Fruit fly (Drosophila melanogaster) whole organism, adult: ENCODE measurements around the gene CG12278.

ENCODE experiments used
- CG11617 ChIP-seq: fragments of 200-800 bp; sonication (Bioruptor generic); optimal IDR thresholded peaks from 2 replicates; lab custom pipeline; 2017; ENCODE audit warnings: mild to moderate bottlenecking, missing biosample characterization, missing genetic modification reagents, missing genetic modification characterization
- CG12768 ChIP-seq: fragments of 200-800 bp; sonication (Bioruptor generic); optimal IDR thresholded peaks from 2 replicates; lab custom pipeline; 2017; ENCODE audit warnings: missing biosample characterization, missing genetic modification characterization, mild to moderate bottlenecking, moderate library complexity, missing genetic modification reagents
- CG14711 ChIP-seq: fragments of 200-800 bp; sonication (Bioruptor generic); optimal IDR thresholded peaks from 2 replicates; lab custom pipeline; 2018; ENCODE audit warnings: missing biosample characterization, mild to moderate bottlenecking, missing genetic modification characterization, moderate library complexity
- CG1620 ChIP-seq: fragments of 200-800 bp; sonication (Bioruptor generic); optimal IDR thresholded peaks from 2 replicates; lab custom pipeline; 2016; ENCODE audit warnings: missing biosample characterization, missing genetic modification characterization
- CG33017 ChIP-seq: fragments of 200-800 bp; sonication (Bioruptor generic); optimal IDR thresholded peaks from 2 replicates; lab custom pipeline; 2018; ENCODE audit warnings: missing biosample characterization, mild to moderate bottlenecking, missing genetic modification characterization, moderate library complexity
- CG5204 ChIP-seq: fragments of 200-800 bp; sonication (Bioruptor generic); optimal IDR thresholded peaks from 2 replicates; lab custom pipeline; 2016; ENCODE audit warnings: missing biosample characterization, missing genetic modification characterization
- CG7045 ChIP-seq: fragments of 200-800 bp; sonication (Bioruptor generic); optimal IDR thresholded peaks from 2 replicates; lab custom pipeline; 2017; ENCODE audit warnings: missing biosample characterization, mild to moderate bottlenecking, missing genetic modification characterization
- CG7101 ChIP-seq: fragments of 200-800 bp; sonication (Bioruptor generic); optimal IDR thresholded peaks from 2 replicates; lab custom pipeline; 2018; ENCODE audit warnings: missing biosample characterization, mild to moderate bottlenecking, missing genetic modification characterization, moderate library complexity
- Clk ChIP-seq: fragments of 200-800 bp; sonication (Bioruptor generic); optimal IDR thresholded peaks from 2 replicates; lab custom pipeline; 2017; ENCODE audit warnings: missing biosample characterization, missing genetic modification characterization
- Crg-1 ChIP-seq: fragments of 200-800 bp; sonication (Bioruptor generic); optimal IDR thresholded peaks from 2 replicates; lab custom pipeline; 2016; ENCODE audit warnings: missing biosample characterization, missing genetic modification characterization
- Hr96 ChIP-seq: fragments of 200-800 bp; sonication (Bioruptor generic); optimal IDR thresholded peaks from 2 replicates; lab custom pipeline; 2016; ENCODE audit warnings: missing biosample characterization, missing genetic modification characterization
- Mnt ChIP-seq: fragments of 200-800 bp; sonication (Bioruptor generic); optimal IDR thresholded peaks from 2 replicates; lab custom pipeline; 2016; ENCODE audit warnings: missing biosample characterization, mild to moderate bottlenecking, missing genetic modification characterization
- bab1 ChIP-seq: fragments of 200-800 bp; sonication (Bioruptor generic); optimal IDR thresholded peaks from 3 replicates; lab custom pipeline; 2019; ENCODE audit warnings: missing biosample characterization, mild to moderate bottlenecking, missing genetic modification characterization, moderate library complexity
- cic ChIP-seq: fragments of 200-800 bp; sonication (Bioruptor generic); optimal IDR thresholded peaks from 2 replicates; lab custom pipeline; 2017; ENCODE audit warnings: missing biosample characterization, mild to moderate bottlenecking, missing genetic modification characterization, moderate library complexity
- cnc ChIP-seq, 2 experiments: fragments of >200 bp; optimal IDR thresholded peaks; 2 replicates each; lab custom pipeline; 2017
- kay ChIP-seq: fragments of 200-800 bp; sonication (Bioruptor generic); peaks from one replicate; lab custom pipeline; 2016; ENCODE audit warnings: missing biosample characterization, missing genetic modification characterization, borderline replicate concordance
- ovo ChIP-seq: fragments of 200-800 bp; sonication (Bioruptor generic); optimal IDR thresholded peaks from 2 replicates; lab custom pipeline; 2016; ENCODE audit warnings: missing biosample characterization, missing genetic modification characterization
- pad ChIP-seq: fragments of 200-800 bp; sonication (Bioruptor generic); optimal IDR thresholded peaks from 3 replicates; lab custom pipeline; 2017; ENCODE audit warnings: missing biosample characterization, missing genetic modification characterization, mild to moderate bottlenecking, moderate library complexity, missing genetic modification reagents
- tj ChIP-seq: fragments of 200-800 bp; sonication (Bioruptor generic); optimal IDR thresholded peaks from 3 replicates; lab custom pipeline; 2017; ENCODE audit warnings: missing biosample characterization, mild to moderate bottlenecking, missing genetic modification characterization, moderate library complexity
- toe ChIP-seq: fragments of 200-800 bp; sonication (Bioruptor generic); optimal IDR thresholded peaks from 2 replicates; lab custom pipeline; 2016; ENCODE audit warnings: missing biosample characterization, missing genetic modification characterization

The CG12278 gene

DNA sequence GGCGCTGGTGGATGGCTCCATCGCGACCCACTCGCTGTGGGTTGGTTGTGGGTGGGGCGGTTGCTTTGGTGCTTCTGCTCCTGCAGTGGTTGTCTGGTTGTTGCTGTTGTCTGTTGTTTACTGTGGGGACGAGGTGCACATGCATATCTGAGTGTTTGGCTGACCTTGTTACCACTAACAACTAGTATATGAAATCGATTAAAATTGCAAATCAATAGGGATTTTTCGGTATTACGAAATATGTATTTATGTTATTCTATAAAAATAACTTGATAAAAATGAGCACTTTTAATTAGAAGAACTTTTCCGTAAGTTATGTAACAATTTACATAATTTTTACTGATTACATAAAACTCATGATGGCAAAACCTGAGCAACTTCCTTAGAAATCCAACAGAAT, 1.5 kb upstream of the CG12278 start, which contains the start of gene Dhc93AB:
TSS of gene Dhc93AB (minus strand) at position 101 of the 400 bp plus-strand sequence.
- TF ChIP-seq tj (GFP tag; lab: Kevin White, UChicago) (no peak), Hr96 (GFP tag; lab: Kevin White, UChicago) (no peak), CG7045 (no peak), cic (no peak), CG33017 (no peak), Clk (GFP tag; lab: Kevin White, UChicago) (no peak), CG14711 (no peak), CG12768 (GFP tag; lab: Kevin White, UChicago) (no peak)

DNA sequence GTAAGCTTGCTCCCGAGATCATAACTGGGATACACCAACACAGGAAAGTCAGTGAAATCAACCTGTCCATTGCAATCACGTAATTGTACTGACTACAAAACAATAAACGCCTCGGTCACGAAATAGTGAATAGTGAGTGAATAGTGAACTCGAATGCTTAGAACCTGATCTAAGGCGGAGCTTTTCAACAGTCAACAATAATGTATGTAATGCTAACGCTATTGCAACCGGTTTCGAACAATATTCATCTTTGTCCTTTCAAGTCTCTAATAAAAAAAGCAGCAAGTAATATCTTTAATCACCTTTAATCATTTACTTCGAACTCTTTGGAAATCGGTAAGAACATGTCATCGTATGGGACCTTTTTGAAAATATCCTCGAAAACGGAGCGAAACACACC, 1.9 kb downstream of the CG12278 start, which contains the start of gene CG31189:
TSS of gene CG31189 (minus strand) at position 101 of the 400 bp plus-strand sequence.
- TF ChIP-seq CG33017, result no peak
- no peak for TF ChIP-seq Hr96 (GFP tag; lab: Kevin White, UChicago)
- no peak for TF ChIP-seq CG7101 (tag; lab: Kevin White, UChicago)
- no peak for TF ChIP-seq CG11617

DNA sequence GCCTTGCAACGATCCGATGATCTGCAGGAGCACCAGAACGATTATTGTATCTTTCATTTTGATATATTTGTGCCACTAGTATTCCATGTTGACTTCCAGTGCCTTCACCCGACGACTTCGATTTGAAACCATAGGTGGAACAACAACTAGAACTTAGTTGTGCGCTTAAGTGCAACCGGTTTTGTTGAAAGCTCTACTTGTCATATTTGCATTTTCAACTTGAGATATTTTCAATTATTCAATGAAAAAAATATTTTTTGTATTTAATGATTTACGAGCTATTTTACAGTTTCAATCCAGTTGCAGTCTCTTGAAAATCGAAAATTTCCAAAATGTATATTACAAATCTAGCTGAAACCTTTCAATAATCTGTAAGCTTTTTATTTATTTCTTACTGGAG, 3.1 kb downstream of the CG12278 start, which contains the start of gene CG31207:
TSS of gene CG31207 (minus strand) at position 101 of the 400 bp plus-strand sequence.
- no peak for TF ChIP-seq Hr96 (GFP tag; lab: Kevin White, UChicago)
- no peak for TF ChIP-seq Mnt
- no peak for TF ChIP-seq kay
- no peak for TF ChIP-seq CG12768 (GFP tag; lab: Kevin White, UChicago)
- no peak for TF ChIP-seq CG14711
- no peak for TF ChIP-seq bab1
- no peak for TF ChIP-seq pad (GFP tag; lab: Kevin White, UChicago)
- TF ChIP-seq CG7045, result no peak
- no peak for TF ChIP-seq toe (GFP tag; lab: Kevin White, UChicago)
- TF ChIP-seq CG33017, result no peak
- no peak for TF ChIP-seq CG5204 (GFP tag; lab: Kevin White, UChicago)
- no peak for TF ChIP-seq ovo (GFP tag; lab: Kevin White, UChicago)
- TF ChIP-seq CG1620 (GFP tag; lab: Kevin White, UChicago), result no peak
- no peak for TF ChIP-seq Clk (GFP tag; lab: Kevin White, UChicago)
- TF ChIP-seq Crg-1 (GFP tag; lab: Kevin White, UChicago), result no peak
- TF ChIP-seq cic, result no peak

DNA sequence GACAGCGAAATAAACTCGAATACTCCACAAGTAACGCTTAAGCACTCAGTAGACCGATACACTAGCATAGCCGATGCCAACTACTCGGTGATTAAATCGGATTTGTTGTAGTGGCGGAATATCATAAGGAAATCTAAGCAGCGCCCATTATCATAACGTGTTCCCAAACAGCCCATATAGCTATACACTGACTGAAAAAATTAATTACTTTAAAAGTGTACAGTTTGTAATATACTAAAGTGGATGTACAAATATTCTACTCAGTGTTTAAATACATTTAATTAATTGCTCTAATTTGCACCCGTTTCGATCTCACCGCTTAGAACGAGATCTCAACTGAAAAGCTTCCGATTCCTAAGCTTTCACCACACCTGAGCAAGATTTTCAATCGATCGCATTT, 4.9 kb downstream of the CG12278 start, which contains the start of gene CG7079:
TSS of gene CG7079 (minus strand) at position 101 of the 400 bp plus-strand sequence.
- TF ChIP-seq kay (no peak), Clk (GFP tag; lab: Kevin White, UChicago) (no peak), CG33017 (no peak), pad (GFP tag; lab: Kevin White, UChicago) (no peak), CG1620 (GFP tag; lab: Kevin White, UChicago) (no peak), Mnt (no peak), CG12768 (GFP tag; lab: Kevin White, UChicago) (no peak), CG5204 (GFP tag; lab: Kevin White, UChicago) (no peak), Hr96 (GFP tag; lab: Kevin White, UChicago) (no peak), CG11617 (no peak), Crg-1 (GFP tag; lab: Kevin White, UChicago) (no peak), toe (GFP tag; lab: Kevin White, UChicago) (no peak), cnc (optimal IDR thresholded peaks at IDR 0.05; lab: Kevin White, UChicago) (no peak), tj (GFP tag; lab: Kevin White, UChicago) (no peak), bab1 (no peak), CG7045 (no peak), cic (no peak), ovo (GFP tag; lab: Kevin White, UChicago) (no peak), CG14711 (no peak), CG7101 (tag; lab: Kevin White, UChicago) (no peak)

DNA sequence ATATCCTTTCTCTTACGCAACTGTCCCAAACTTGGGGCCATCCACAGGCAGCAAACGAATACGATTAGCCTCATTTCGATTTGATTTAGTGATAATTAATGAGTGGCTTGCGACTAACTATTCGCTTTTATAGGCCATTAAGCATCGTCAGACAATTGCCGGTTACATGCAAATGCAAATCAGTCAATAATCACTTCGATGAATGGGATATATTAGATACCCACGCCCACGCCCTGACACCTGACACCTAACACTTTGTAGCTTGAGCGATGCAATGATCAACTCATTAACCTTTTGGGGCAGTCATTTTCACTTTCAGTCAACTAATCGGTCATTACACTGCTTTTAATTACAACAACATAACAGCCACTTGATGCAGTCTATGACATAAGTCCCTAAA, 7.0 kb downstream of the CG12278 start, which contains the start of gene Jhbp15:
TSS of gene Jhbp15 (minus strand) at position 101 of the 400 bp plus-strand sequence.
- TF ChIP-seq Clk (GFP tag; lab: Kevin White, UChicago) (no peak), tj (GFP tag; lab: Kevin White, UChicago) (no peak), CG14711 (no peak), CG12768 (GFP tag; lab: Kevin White, UChicago) (no peak), CG7101 (tag; lab: Kevin White, UChicago) (no peak), CG7045 (no peak), Hr96 (GFP tag; lab: Kevin White, UChicago) (no peak), cic (no peak), CG5204 (GFP tag; lab: Kevin White, UChicago) (no peak)

DNA sequence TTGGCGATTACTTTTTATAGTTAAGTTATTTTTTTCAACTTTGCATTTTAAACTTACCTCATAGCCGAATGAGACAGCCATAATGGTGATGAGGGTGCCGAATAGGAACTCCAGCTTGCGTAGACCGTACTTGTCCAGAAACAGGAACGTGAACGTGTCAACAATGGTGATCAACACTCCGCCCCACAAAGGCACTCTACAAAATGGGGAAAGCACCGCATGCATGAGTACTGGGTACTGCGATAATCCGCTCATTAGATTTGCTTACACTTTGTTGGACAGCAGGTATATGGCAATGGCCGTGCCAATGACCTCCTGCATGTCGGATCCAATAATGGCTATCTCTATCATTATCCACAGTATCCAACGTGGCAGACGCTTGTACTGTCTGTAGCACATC, 13.7 kb downstream of the CG12278 start:
- TF ChIP-seq CG7045 (no peak), ovo (GFP tag; lab: Kevin White, UChicago) (no peak), Clk (GFP tag; lab: Kevin White, UChicago) (no peak), cnc (optimal IDR thresholded peaks at IDR 0.05; lab: Kevin White, UChicago) (no peak), Crg-1 (GFP tag; lab: Kevin White, UChicago) (no peak), bab1 (no peak), CG7101 (tag; lab: Kevin White, UChicago) (no peak)
